Fruit fly (Drosophila melanogaster): ENCODE measurements around the gene CG12984.

CG12984 gene

dm6 chr3L:20952622-20953618 is 38.6 kb upstream of the CG12984 start (continued):
- no peak for TF ChIP-seq cwo (GFP tag; optimal IDR thresholded peaks at IDR 0.05)
- TF ChIP-seq CG1603 (tag; optimal IDR thresholded peaks at IDR 0.05) = peak; percentile 34
- peak; percentile 9 for TF ChIP-seq Blimp-1 (GFP tag; optimal IDR thresholded peaks at IDR 0.05)
- no peak for TF ChIP-seq run (tag; optimal IDR thresholded peaks at IDR 0.05)
- peak; percentile 46 for TF ChIP-seq gsb-n (tag; optimal IDR thresholded peaks at IDR 0.05)

dm6 chr3L:20954118-20954517 is 37.4 kb upstream of the CG12984 start:
- TF ChIP-seq chinmo (GFP tag; IDR thresholded peaks at IDR 0.05; ENCODE audit: partially characterized antibody) = no peak
- TF ChIP-seq CG31441 (GFP tag; IDR thresholded peaks at IDR 0.05) = peak; percentile 7; the same call in 1 of the 2 replicates
- TF ChIP-seq inv (GFP tag; IDR thresholded peaks at IDR 0.05; ENCODE audit: partially characterized antibody) = no peak
- TF ChIP-seq Xrp1 (GFP tag; IDR thresholded peaks at IDR 0.05) = peak; percentile 48; the same call in 1 of the 2 replicates
- no peak for TF ChIP-seq CG7745 (tag; optimal IDR thresholded peaks at IDR 0.05)
- TF ChIP-seq Dll (GFP tag; IDR thresholded peaks at IDR 0.05; ENCODE audit: partially characterized antibody) = no peak
- TF ChIP-seq CG8765 (GFP tag; IDR thresholded peaks at IDR 0.05) = no peak
- no peak for TF ChIP-seq stwl (tag; optimal IDR thresholded peaks at IDR 0.05)
- no peak for TF ChIP-seq pita (GFP tag; optimal IDR thresholded peaks at IDR 0.05)
- no peak for TF ChIP-seq Dek (tag; optimal IDR thresholded peaks at IDR 0.05)
- no peak for TF ChIP-seq NfI (GFP tag; optimal IDR thresholded peaks at IDR 0.05)
- peak; percentile 12 for TF ChIP-seq tio (GFP tag; optimal IDR thresholded peaks at IDR 0.05)
- no peak for TF ChIP-seq lov (optimal IDR thresholded peaks at IDR 0.05)
- TF ChIP-seq lov (GFP tag; IDR thresholded peaks at IDR 0.05) = no peak
- no peak for TF ChIP-seq CG5245 (GFP tag; optimal IDR thresholded peaks at IDR 0.05)
- TF ChIP-seq CG6254 (GFP tag; optimal IDR thresholded peaks at IDR 0.05) = no peak
- TF ChIP-seq CG7372 (GFP tag; IDR thresholded peaks at IDR 0.05) = no peak
- TF ChIP-seq CG9437 (GFP tag; optimal IDR thresholded peaks at IDR 0.05) = no peak
- TF ChIP-seq nerfin-1 (tag; optimal IDR thresholded peaks at IDR 0.05) = no peak
- TF ChIP-seq Taf1 (GFP tag; IDR thresholded peaks at IDR 0.05) = no peak
- TF ChIP-seq tin (GFP tag; optimal IDR thresholded peaks at IDR 0.05) = no peak
- TF ChIP-seq CG10959 (GFP tag; IDR thresholded peaks at IDR 0.05) = no peak
- no peak for TF ChIP-seq CG14050 (GFP tag; IDR thresholded peaks at IDR 0.05)
- no peak for TF ChIP-seq CkIIα-i1 (GFP tag; IDR thresholded peaks at IDR 0.05)
- TF ChIP-seq CG9817 (tag; optimal IDR thresholded peaks at IDR 0.05) = no peak
- no peak for TF ChIP-seq CG17328 (GFP tag; IDR thresholded peaks at IDR 0.05)
- TF ChIP-seq CG43689 (GFP tag; IDR thresholded peaks at IDR 0.05) = no peak
- TF ChIP-seq stc (GFP tag; IDR thresholded peaks at IDR 0.05) = no peak
- no peak for TF ChIP-seq CG11504 (tag; optimal IDR thresholded peaks at IDR 0.05)
- TF ChIP-seq lmd (GFP tag; IDR thresholded peaks at IDR 0.05) = no peak
- no peak for TF ChIP-seq ttk (GFP tag; IDR thresholded peaks at IDR 0.05)
- TF ChIP-seq Dad (GFP tag; optimal IDR thresholded peaks at IDR 0.05) = no peak
- TF ChIP-seq crc (GFP tag; optimal IDR thresholded peaks at IDR 0.05) = no peak
- TF ChIP-seq CG10462 (GFP tag; optimal IDR thresholded peaks at IDR 0.05) = no peak
- TF ChIP-seq schlank (tag; optimal IDR thresholded peaks at IDR 0.05) = no peak
- no peak for TF ChIP-seq CG7786 (GFP tag; optimal IDR thresholded peaks at IDR 0.05)
- no peak for TF ChIP-seq CG12769 (tag; optimal IDR thresholded peaks at IDR 0.05)
- TF ChIP-seq CG2199 (GFP tag; IDR thresholded peaks at IDR 0.05) = no peak
- TF ChIP-seq CG4404 (GFP tag; IDR thresholded peaks at IDR 0.05) = no peak
- no peak for TF ChIP-seq bbx (GFP tag; IDR thresholded peaks at IDR 0.05; ENCODE audit: partially characterized antibody)
- TF ChIP-seq CG14710 (tag; optimal IDR thresholded peaks at IDR 0.05) = no peak
- TF ChIP-seq CG2202 (tag; optimal IDR thresholded peaks at IDR 0.05) = peak; percentile 46
- TF ChIP-seq CG8924 (tag; optimal IDR thresholded peaks at IDR 0.05) = no peak
